Worm (Caenorhabditis elegans) whole organism, L1 larva: ENCODE data around the gene clpp-1.

ENCODE experiments used
- dpl-1 ChIP-seq, 3 experiments: fragments of 150-350 bp in 2 of 3; sonication (generic microtip) in 1 of 3; optimal IDR thresholded peaks; 2 replicates each; lab custom pipeline; 2014 to 2017; ENCODE audit warnings: missing biosample characterization in 3 of 3, missing genetic modification characterization in 3 of 3, missing genetic modification reagents in 3 of 3
- elt-2 ChIP-seq: sonication (generic microtip); optimal IDR thresholded peaks from 2 replicates; lab custom pipeline; 2016; ENCODE audit warnings: missing genetic modification characterization, mild to moderate bottlenecking, inconsistent platforms, missing compliant biosample characterization, missing genetic modification reagents
- lin-13 ChIP-seq: fragments of 150-350 bp; optimal IDR thresholded peaks from 2 replicates; lab custom pipeline; 2014; ENCODE audit warnings: missing biosample characterization, missing genetic modification reagents, missing genetic modification characterization
- nhr-76 ChIP-seq: sonication (generic microtip); optimal IDR thresholded peaks from 2 replicates; lab custom pipeline; 2017; ENCODE audit warnings: missing biosample characterization, missing genetic modification characterization
- unc-62 ChIP-seq: fragments of 150-350 bp; optimal IDR thresholded peaks from 2 replicates; lab custom pipeline; 2014; ENCODE audit warnings: missing biosample characterization, missing genetic modification reagents, missing genetic modification characterization

DNA sequence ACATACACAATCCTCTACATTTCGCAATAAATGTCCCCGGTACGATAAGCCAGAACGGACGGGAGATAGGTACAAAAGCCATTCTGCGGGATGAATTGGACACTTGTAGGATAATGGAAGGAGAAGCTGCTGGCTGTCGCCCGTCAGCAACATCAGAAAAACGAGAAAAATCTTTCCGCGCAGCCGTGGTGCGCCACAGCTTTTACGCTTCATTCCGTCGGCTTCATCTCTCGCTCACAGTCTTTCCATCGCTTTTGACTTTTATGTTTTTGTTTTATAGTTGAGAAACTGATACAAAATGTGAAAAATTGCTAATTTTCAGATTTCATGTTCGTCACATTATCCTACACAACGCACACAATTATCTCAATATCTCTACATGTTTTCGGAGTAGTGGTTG is 43.4 kb upstream of the clpp-1 start, which contains the start of gene C07E3.10:
- TF ChIP-seq dpl-1 (GFP tag; optimal IDR thresholded peaks at IDR 0.05; lab: Kevin White, UChicago) (no peak), elt-2 (no peak), unc-62 (GFP tag; lab: Kevin White, UChicago) (no peak), nhr-76 (no peak), lin-13 (GFP tag; lab: Kevin White, UChicago) (no peak)
